Worm (Caenorhabditis elegans) whole organism, early embryonic: ENCODE data around the gene Y41D4A.1.

Source experiments
- B0310.2 ChIP-seq: sonication (generic microtip); optimal IDR thresholded peaks from 2 replicates; lab custom pipeline; 2016; ENCODE audit warnings: mild to moderate bottlenecking, missing genetic modification characterization, missing compliant biosample characterization
- F13C5.2 ChIP-seq: sonication (generic microtip); optimal IDR thresholded peaks from 2 replicates; lab custom pipeline; 2017; ENCODE audit warnings: mild to moderate bottlenecking, missing genetic modification characterization, inconsistent platforms, missing compliant biosample characterization
- aly-1 ChIP-seq: sonication (generic microtip); optimal IDR thresholded peaks from 2 replicates; lab custom pipeline; 2016; ENCODE audit warnings: missing genetic modification characterization, missing compliant biosample characterization
- ama-1 ChIP-seq: fragments of 150-350 bp; optimal IDR thresholded peaks from 2 replicates; lab custom pipeline; 2014
- ceh-13 ChIP-seq: fragments of 200-800 bp; sonication (Bioruptor generic); optimal IDR thresholded peaks from 2 replicates; lab custom pipeline; 2018; ENCODE audit warnings: mild to moderate bottlenecking, missing genetic modification characterization, missing compliant biosample characterization
- ceh-36 ChIP-seq: sonication (generic microtip); optimal IDR thresholded peaks from 2 replicates; lab custom pipeline; 2016; ENCODE audit warnings: missing genetic modification characterization, inconsistent platforms, missing compliant biosample characterization
- ets-7 ChIP-seq: sonication (generic microtip); optimal IDR thresholded peaks from 2 replicates; lab custom pipeline; 2016; ENCODE audit warnings: missing genotype, missing genetic modification characterization, missing compliant biosample characterization
- flt-1 ChIP-seq: fragments of 200-800 bp; sonication (Bioruptor generic); IDR thresholded peaks from 2 replicates; pipeline ENCODE4 v1.3.6; 2022; ENCODE audit warnings: missing genetic modification characterization, missing compliant biosample characterization
- hmbx-1 ChIP-seq: sonication (generic microtip); optimal IDR thresholded peaks from 2 replicates; lab custom pipeline; 2016; ENCODE audit warnings: mild to moderate bottlenecking, missing genetic modification characterization, missing compliant biosample characterization
- hmg-4 ChIP-seq: fragments of 200-800 bp; sonication (Bioruptor generic); optimal IDR thresholded peaks from 2 replicates; lab custom pipeline; 2018; ENCODE audit warnings: mild to moderate bottlenecking, missing genetic modification characterization, missing compliant biosample characterization
- hnd-1 ChIP-seq: sonication (generic microtip); optimal IDR thresholded peaks from 2 replicates; lab custom pipeline; 2016; ENCODE audit warnings: missing genetic modification characterization, missing compliant biosample characterization
- pes-1 ChIP-seq: fragments of 200-800 bp; sonication (Bioruptor generic); IDR thresholded peaks from 2 replicates; pipeline ENCODE4 v1.3.6; 2022; ENCODE audit warnings: missing genetic modification reagents, missing genetic modification characterization, missing compliant biosample characterization
- scrt-1 ChIP-seq: fragments of 200-800 bp; sonication (Bioruptor generic); IDR thresholded peaks from 2 replicates; pipeline ENCODE4 v1.3.6; 2022; ENCODE audit warnings: missing genetic modification characterization, missing compliant biosample characterization
- sea-1 ChIP-seq: fragments of 200-800 bp; sonication (Bioruptor generic); conservative IDR thresholded peaks from 2 replicates; pipeline ENCODE4 v1.3.6; 2022; ENCODE audit warnings: missing genetic modification characterization, missing compliant biosample characterization
- tbx-11 ChIP-seq: fragments of 200-800 bp; sonication (Bioruptor generic); IDR thresholded peaks from 2 replicates; pipeline ENCODE4 v1.3.6; 2022; ENCODE audit warnings: missing genetic modification characterization, missing compliant biosample characterization
- tbx-37 ChIP-seq: fragments of 200-800 bp; sonication (Bioruptor generic); conservative IDR thresholded peaks from 2 replicates; pipeline ENCODE4 v1.3.6; 2022; ENCODE audit warnings: missing genetic modification reagents, missing genetic modification characterization, missing compliant biosample characterization
- tra-4 ChIP-seq: sonication (generic microtip); optimal IDR thresholded peaks from 2 replicates; lab custom pipeline; 2017; ENCODE audit warnings: missing genetic modification characterization, missing compliant biosample characterization

Gene Y41D4A.1

ce11 chrIV:1739366-1740104 is 32.4 kb upstream of the Y41D4A.1 start:
- TF ChIP-seq scrt-1 (no peak), B0310.2 (no peak), tbx-37 (GFP tag; lab: Robert Waterston, UW) (no peak), sea-1 (GFP tag; lab: Robert Waterston, UW) (no peak), tbx-11 (GFP tag; lab: Robert Waterston, UW) (no peak)

ce11 chrIV:1740105-1741023 is 31.6 kb upstream of the Y41D4A.1 start, which contains the start of gene ptpn-22:
ptpn-22 (minus strand) TSS chrIV:1740262.
- no peak for TF ChIP-seq ets-7 (tag; lab: Kevin White, UChicago)
- TF ChIP-seq hnd-1 (tag; lab: Kevin White, UChicago) = no peak
- TF ChIP-seq hmbx-1 (tag; lab: Kevin White, UChicago) = no peak
- TF ChIP-seq sea-1 (GFP tag; lab: Robert Waterston, UW) = no peak
- no peak for TF ChIP-seq F13C5.2 (tag; lab: Kevin White, UChicago)
- TF ChIP-seq ceh-36 (tag; lab: Kevin White, UChicago) = no peak

- TF ChIP-seq ama-1 (lab: Kevin White, UChicago) = no peak
- no peak for TF ChIP-seq tra-4 (tag; lab: Kevin White, UChicago)
- peak; percentile 41 for TF ChIP-seq hmg-4 (GFP tag; lab: Kevin White, UChicago)
- peak; percentile 65 for TF ChIP-seq tbx-37 (GFP tag; lab: Robert Waterston, UW)
- TF ChIP-seq flt-1 = no peak
- peak; percentile 30 for TF ChIP-seq ceh-13 (GFP tag; lab: Kevin White, UChicago)
- peak; percentile 44 for TF ChIP-seq hnd-1 (tag; lab: Kevin White, UChicago)
- TF ChIP-seq tbx-11 (GFP tag; lab: Robert Waterston, UW) = 0 out of 2 replicates have a peak, but pooled peaks have one; percentile 20
- TF ChIP-seq ets-7 (tag; lab: Kevin White, UChicago) = peak; percentile 86
- peak; percentile 65 for TF ChIP-seq F13C5.2 (tag; lab: Kevin White, UChicago)
- TF ChIP-seq hmbx-1 (tag; lab: Kevin White, UChicago) = peak; percentile 53
- no peak for TF ChIP-seq ceh-36 (tag; lab: Kevin White, UChicago)
- TF ChIP-seq B0310.2 = no peak
- peak; percentile 65 for TF ChIP-seq pes-1 (GFP tag; lab: Robert Waterston, UW)
These were observed 26.4 kb upstream of the Y41D4A.1 start, which contains the start of the genes Y41D4A.6 and Y41D4A.4 for ce11 chrIV:1745453-1746051. Y41D4A.6 (minus strand) TSS chrIV:1745503. Y41D4A.4 (plus strand) TSS chrIV:1746001.

- TF ChIP-seq hmbx-1 (tag; lab: Kevin White, UChicago) (no peak), tbx-37 (GFP tag; lab: Robert Waterston, UW) (no peak), flt-1 (no peak), pes-1 (GFP tag; lab: Robert Waterston, UW) (no peak), tbx-11 (GFP tag; lab: Robert Waterston, UW) (no peak), ceh-13 (GFP tag; lab: Kevin White, UChicago) (no peak)
These were observed 20.7 kb upstream of the Y41D4A.1 start for ce11 chrIV:1751243-1751642.

ce11 chrIV:1752480-1752879 is 19.5 kb upstream of the Y41D4A.1 start:
- TF ChIP-seq sea-1 (GFP tag; lab: Robert Waterston, UW) = no peak
- TF ChIP-seq scrt-1 = no peak
- no peak for TF ChIP-seq B0310.2
- no peak for TF ChIP-seq aly-1 (tag; lab: Kevin White, UChicago)
- TF ChIP-seq F13C5.2 (tag; lab: Kevin White, UChicago) = no peak
- no peak for TF ChIP-seq ceh-36 (tag; lab: Kevin White, UChicago)
- TF ChIP-seq hnd-1 (tag; lab: Kevin White, UChicago) = no peak
- TF ChIP-seq tbx-37 (GFP tag; lab: Robert Waterston, UW) = no peak

ce11 chrIV:1753481-1753880 is 18.5 kb upstream of the Y41D4A.1 start, which contains the start of gene Y41D4A.3:
Y41D4A.3 (plus strand) TSS chrIV:1753781.
- TF ChIP-seq F13C5.2 (tag; lab: Kevin White, UChicago) = no peak
- no peak for TF ChIP-seq aly-1 (tag; lab: Kevin White, UChicago)
- TF ChIP-seq ets-7 (tag; lab: Kevin White, UChicago) = no peak
- TF ChIP-seq ama-1 (lab: Kevin White, UChicago) = no peak
- TF ChIP-seq tbx-11 (GFP tag; lab: Robert Waterston, UW) = no peak

ce11 chrIV:1758595-1758994 is 13.3 kb upstream of the Y41D4A.1 start:
- TF ChIP-seq ceh-13 (GFP tag; lab: Kevin White, UChicago) (no peak), hnd-1 (tag; lab: Kevin White, UChicago) (no peak), tbx-37 (GFP tag; lab: Robert Waterston, UW) (no peak), tra-4 (tag; lab: Kevin White, UChicago) (no peak), aly-1 (tag; lab: Kevin White, UChicago) (no peak), ets-7 (tag; lab: Kevin White, UChicago) (no peak)
